Worm (Caenorhabditis elegans) whole organism, young adult: ENCODE data around the gene hch-1.

Source experiments
- C17E4.6 ChIP-seq: fragments of 200-800 bp; sonication (Bioruptor generic); IDR thresholded peaks from 2 replicates; pipeline ENCODE4 v1.3.6; 2022; ENCODE audit warnings: missing genetic modification reagents, missing genetic modification characterization, missing compliant biosample characterization
- ama-1 ChIP-seq, 3 experiments: fragments of 150-350 bp in 1 of 3; sonication (generic microtip) in 2 of 3; optimal IDR thresholded peaks; 2 replicates each; lab custom pipeline; 2014 to 2018; ENCODE audit warnings: missing biosample characterization in 2 of 3, missing genetic modification characterization in 2 of 3, missing genetic modification reagents in 2 of 3
- ceh-40 ChIP-seq: fragments of 200-800 bp; sonication (Bioruptor generic); IDR thresholded peaks from 2 replicates; pipeline ENCODE4 v1.3.6; 2022; ENCODE audit warnings: missing genetic modification characterization, missing compliant biosample characterization
- ekl-4 ChIP-seq: fragments of 200-800 bp; sonication (Bioruptor generic); IDR thresholded peaks from 2 replicates; pipeline ENCODE4 v1.3.6; 2022; ENCODE audit warnings: missing genetic modification reagents, missing genetic modification characterization, missing compliant biosample characterization
- madf-8 ChIP-seq: fragments of 200-800 bp; sonication (Bioruptor generic); conservative IDR thresholded peaks from 2 replicates; pipeline ENCODE4 v1.3.6; 2022; ENCODE audit warnings: missing genetic modification reagents, missing genetic modification characterization, missing compliant biosample characterization
- mcd-1 ChIP-seq: fragments of 200-800 bp; sonication (Bioruptor generic); IDR thresholded peaks from 2 replicates; pipeline ENCODE4 v1.3.6; 2022; ENCODE audit warnings: missing genetic modification reagents, missing genetic modification characterization, missing compliant biosample characterization
- snpc-4 ChIP-seq, 5 experiments: fragments of 150-350 bp in 1 of 5; sonication (generic microtip) in 4 of 5; optimal IDR thresholded peaks; 2 replicates each; lab custom pipeline; 2014 to 2018; ENCODE audit warnings: missing genetic modification characterization in 5 of 5, missing biosample characterization in 3 of 5, antibody characterized with exemption in 2 of 5, mild to moderate bottlenecking in 2 of 5, missing compliant biosample characterization in 2 of 5, missing genotype in 2 of 5, moderate library complexity in 2 of 5, missing genetic modification reagents in 1 of 5
- ztf-18 ChIP-seq: sonication (generic microtip); optimal IDR thresholded peaks from 2 replicates; lab custom pipeline; 2016; ENCODE audit warnings: missing genotype, mild to moderate bottlenecking, missing genetic modification characterization, missing compliant biosample characterization

The hch-1 gene

DNA sequence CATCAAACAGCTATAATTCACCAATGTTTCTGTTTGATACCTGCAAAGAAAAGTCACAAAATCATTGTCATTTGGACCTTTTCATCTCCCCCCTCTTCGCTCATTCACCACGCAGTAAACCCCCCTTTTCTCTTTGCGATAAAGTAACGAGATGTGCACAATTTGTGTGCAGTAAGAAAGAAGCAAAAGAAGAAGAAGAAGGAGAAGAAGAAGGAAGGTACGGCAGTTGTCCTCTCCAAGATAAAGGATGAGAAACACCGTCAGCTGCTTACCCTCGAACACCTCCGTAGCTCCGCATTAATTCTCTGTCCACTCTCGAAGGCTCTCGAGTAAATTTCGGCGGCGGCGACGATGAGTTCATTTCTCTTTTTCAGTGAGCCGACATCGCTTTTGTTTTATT, 46.3 kb downstream of the hch-1 start:
- no peak for TF ChIP-seq ztf-18 (tag; lab: Kevin White, UChicago)
- no peak for TF ChIP-seq ama-1 (optimal IDR thresholded peaks at IDR 0.05; lab: Kevin White, UChicago)
- TF ChIP-seq ama-1 (GFP tag; optimal IDR thresholded peaks at IDR 0.05; lab: Kevin White, UChicago), result no peak

DNA sequence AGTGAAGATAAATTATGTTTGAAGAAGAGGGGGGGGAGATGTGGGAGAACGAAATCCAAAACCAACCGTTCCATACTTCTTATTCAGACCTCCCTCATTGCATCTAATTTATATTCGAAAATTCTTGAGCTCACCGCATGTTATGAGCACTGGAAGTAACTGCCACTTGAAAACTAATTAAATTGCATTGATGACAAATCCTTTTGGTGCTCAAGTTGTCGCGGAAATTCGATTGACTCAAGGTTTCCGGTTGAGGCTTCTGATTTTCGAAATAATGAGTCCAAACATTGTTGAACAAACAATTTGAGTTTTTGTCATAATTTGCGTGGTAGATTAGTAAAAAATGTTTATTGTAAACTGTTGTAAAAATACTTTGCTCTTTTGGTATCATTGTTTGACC, 47.7 kb downstream of the hch-1 start:
- no peak for TF ChIP-seq madf-8 (GFP tag; lab: Robert Waterston, UW)
- TF ChIP-seq, all 124 proteins: peak for 0

DNA sequence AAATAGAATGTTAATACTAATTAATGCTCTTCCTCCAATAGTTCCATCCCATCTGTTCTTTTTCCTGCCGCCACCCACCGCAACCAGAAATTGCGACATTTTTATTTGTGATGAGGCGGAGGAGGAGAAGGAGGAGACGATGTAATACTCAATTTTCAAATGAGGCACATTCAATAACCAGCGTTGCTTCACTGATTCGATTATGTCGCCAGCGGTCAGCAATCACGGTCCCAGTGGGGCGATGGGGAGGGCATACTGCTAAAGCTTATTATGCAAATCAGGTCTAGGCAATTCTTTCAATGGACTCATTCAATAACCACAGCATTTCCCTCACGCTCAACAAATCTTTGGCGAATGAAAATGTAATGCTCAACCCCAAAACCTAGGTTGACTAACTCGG, 50.6 kb downstream of the hch-1 start:
- TF ChIP-seq ceh-40 (no peak), mcd-1 (no peak), ekl-4 (GFP tag; lab: Robert Waterston, UW) (no peak), C17E4.6 (GFP tag; lab: Robert Waterston, UW) (no peak), snpc-4 (GFP tag; optimal IDR thresholded peaks at IDR 0.05; lab: Kevin White, UChicago) (no peak), snpc-4 (tag; optimal IDR thresholded peaks at IDR 0.05; lab: Kevin White, UChicago) (no peak)
